Fruit fly (Drosophila melanogaster): ENCODE data around the gene Pde6.

DNA sequence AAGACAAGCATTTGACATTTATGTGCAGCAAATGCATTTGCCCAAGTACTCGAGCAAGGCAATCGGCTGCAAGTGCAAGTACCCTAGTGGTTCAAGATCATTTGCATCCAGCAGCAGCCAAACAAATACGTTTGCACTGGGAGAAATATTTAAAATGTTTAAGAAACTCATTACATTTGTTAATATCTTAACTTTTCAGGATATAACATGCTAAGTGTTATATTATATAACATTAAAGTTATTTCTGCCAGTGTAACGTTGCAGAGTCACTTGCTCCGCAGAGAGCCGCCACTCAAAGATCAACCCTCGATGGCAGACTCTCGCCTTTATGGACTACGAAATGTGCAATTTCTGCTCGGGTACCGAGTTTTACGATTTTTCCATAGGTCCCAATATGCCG is 31.4 kb upstream of the Pde6 start:
- TF ChIP-seq usp (GFP tag; optimal IDR thresholded peaks at IDR 0.05) (no peak), pan (optimal IDR thresholded peaks at IDR 0.05) (no peak), psq (optimal IDR thresholded peaks at IDR 0.05) (no peak), CG8478 (optimal IDR thresholded peaks at IDR 0.05) (no peak), Dll (optimal IDR thresholded peaks at IDR 0.05) (no peak), EcR (GFP tag; optimal IDR thresholded peaks at IDR 0.05) (no peak)

All from whole organism.